Worm (Caenorhabditis elegans): ENCODE measurements around the gene C34C6.3.

Gene C34C6.3

DNA sequence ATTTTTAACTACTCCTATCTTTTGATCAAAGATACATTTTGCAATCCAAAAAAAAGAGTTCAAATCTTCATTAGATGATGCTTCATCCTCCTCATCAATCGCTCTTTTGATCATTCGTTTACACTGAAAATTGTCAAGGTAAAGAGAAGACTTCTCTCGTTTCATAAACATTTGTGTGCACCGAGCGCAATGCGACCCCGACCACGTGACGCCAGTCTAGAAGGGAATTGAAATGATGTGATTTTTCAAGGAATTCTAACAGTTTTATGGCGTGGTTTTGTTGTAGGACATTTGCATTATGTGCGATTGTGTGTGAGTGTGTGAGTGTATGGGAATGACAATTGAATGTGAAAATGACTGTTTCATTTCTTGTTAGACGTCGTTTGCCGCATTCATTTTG is 49.6 kb downstream of the C34C6.3 start:
- TF ChIP-seq F49E8.2 (tag; optimal IDR thresholded peaks at IDR 0.05; ENCODE audit: borderline replicate concordance) (no peak), skn-1 (tag; optimal IDR thresholded peaks at IDR 0.05) (no peak), pqm-1 (tag; optimal IDR thresholded peaks at IDR 0.05) (no peak), dpl-1 (GFP tag; optimal IDR thresholded peaks at IDR 0.05) (no peak), F10B5.3 (tag; optimal IDR thresholded peaks at IDR 0.05) (no peak), rbr-2 (tag; optimal IDR thresholded peaks at IDR 0.05) (no peak), nhr-48 (tag; optimal IDR thresholded peaks at IDR 0.05) (peak; percentile 55), R02D3.7 (tag; optimal IDR thresholded peaks at IDR 0.05) (no peak), spr-3 (GFP tag; optimal IDR thresholded peaks at IDR 0.05) (no peak), nhr-11 (tag; optimal IDR thresholded peaks at IDR 0.05) (peak; percentile 26), lim-7 (GFP tag; IDR thresholded peaks at IDR 0.05) (no peak), snpc-4 (tag; optimal IDR thresholded peaks at IDR 0.05) (no peak), aha-1 (tag) (peak; percentile 97), egl-43 (GFP tag; IDR thresholded peaks at IDR 0.05) (no peak), zip-11 (GFP tag; IDR thresholded peaks at IDR 0.05) (no peak), nhr-6 (tag; optimal IDR thresholded peaks at IDR 0.05) (no peak), Y75B8A.6 (GFP tag; IDR thresholded peaks at IDR 0.05) (no peak), unc-39 (tag; optimal IDR thresholded peaks at IDR 0.05) (no peak), ceh-44 (GFP tag; IDR thresholded peaks at IDR 0.05) (no peak), nhr-28 (tag; optimal IDR thresholded peaks at IDR 0.05) (peak; percentile 16), sdz-12 (GFP tag; optimal IDR thresholded peaks at IDR 0.05) (no peak), ceh-20 (GFP tag; IDR thresholded peaks at IDR 0.05) (peak; percentile 45; the same call in 1 of the 2 replicates), php-3 (GFP tag; IDR thresholded peaks at IDR 0.05) (0 out of 2 replicates have a peak, but pooled peaks have one; percentile 5), hif-1 (tag; optimal IDR thresholded peaks at IDR 0.05) (peak in 1 of 2 experiments; percentile 58), pha-4 (GFP tag; IDR thresholded peaks at IDR 0.05) (no peak), pha-4 (tag; optimal IDR thresholded peaks at IDR 0.05) (no peak), zip-2 (tag; optimal IDR thresholded peaks at IDR 0.05) (no peak), lsy-2 (tag; optimal IDR thresholded peaks at IDR 0.05) (peak in 1 of 2 experiments; percentile 39), dmd-6 (GFP tag; IDR thresholded peaks at IDR 0.05) (peak; percentile 63), tra-1 (GFP tag; IDR thresholded peaks at IDR 0.05) (peak; percentile 49; the same call in 1 of the 2 replicates), egl-27 (tag; optimal IDR thresholded peaks at IDR 0.05) (no peak), ama-1 (optimal IDR thresholded peaks at IDR 0.05) (no peak), Y5F2A.4 (GFP tag; optimal IDR thresholded peaks at IDR 0.05) (no peak), mxl-3 (GFP tag; optimal IDR thresholded peaks at IDR 0.05) (peak; percentile 49), nhr-77 (tag; optimal IDR thresholded peaks at IDR 0.05) (no peak), daf-16 (GFP tag; optimal IDR thresholded peaks at IDR 0.05) (peak in 1 of 2 experiments; percentile 48), daf-16 (tag; optimal IDR thresholded peaks at IDR 0.05) (peak; percentile 40), dve-1 (tag; optimal IDR thresholded peaks at IDR 0.05; ENCODE audit: insufficient read depth) (peak; percentile 20), mxl-2 (GFP tag; conservative IDR thresholded peaks at IDR 0.05) (no peak), nhr-111 (GFP tag; optimal IDR thresholded peaks at IDR 0.05) (no peak), mep-1 (tag; optimal IDR thresholded peaks at IDR 0.05) (no peak), mdl-1 (tag; optimal IDR thresholded peaks at IDR 0.05) (peak in 1 of 2 experiments; percentile 54), snpc-1.2 (GFP tag; IDR thresholded peaks at IDR 0.05) (no peak), nhr-41 (GFP tag; IDR thresholded peaks at IDR 0.05) (no peak), ZK337.2 (GFP tag; IDR thresholded peaks at IDR 0.05) (no peak), gei-8 (GFP tag; optimal IDR thresholded peaks at IDR 0.05) (no peak), set-16 (GFP tag; IDR thresholded peaks at IDR 0.05) (no peak), zfp-3 (GFP tag; conservative IDR thresholded peaks at IDR 0.05) (no peak), D1046.2 (GFP tag; IDR thresholded peaks at IDR 0.05) (no peak), fkh-10 (GFP tag; optimal IDR thresholded peaks at IDR 0.05) (no peak), madf-9 (GFP tag; conservative IDR thresholded peaks at IDR 0.05) (no peak), ceh-28 (tag; optimal IDR thresholded peaks at IDR 0.05) (no peak), mes-2 (tag; optimal IDR thresholded peaks at IDR 0.05; ENCODE audit: poor library complexity, severe bottlenecking) (no peak)
